Worm (Caenorhabditis elegans): Measurements from ENCODE around the gene Y43F8B.24.

DNA sequence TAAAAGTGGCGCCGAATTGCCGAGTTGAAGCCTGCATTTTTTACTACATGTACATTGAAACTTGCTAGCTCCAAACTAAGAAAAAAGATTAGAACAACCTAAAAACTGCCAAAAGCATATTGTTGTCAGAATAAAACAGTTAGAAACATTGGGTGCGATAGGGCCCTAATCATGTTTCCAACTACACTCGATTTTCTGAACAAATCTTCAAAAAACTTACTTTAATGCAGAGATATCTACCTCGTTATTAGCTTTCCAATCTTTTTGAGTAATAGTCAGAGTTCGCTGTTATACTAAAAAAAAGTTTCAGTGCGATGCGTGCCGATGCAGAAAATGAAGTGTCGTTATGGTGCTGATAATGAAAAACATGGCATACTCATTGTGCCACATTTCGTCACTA is 1.6 kb upstream of the Y43F8B.24 start, which contains the start of the genes Y43F8B.13 and Y43F8B.14:
- TF ChIP-seq nfyb-1 (GFP tag; IDR thresholded peaks at IDR 0.05): no peak
- TF ChIP-seq chd-7 (tag; optimal IDR thresholded peaks at IDR 0.05): no peak
- TF ChIP-seq nhr-80 (tag; optimal IDR thresholded peaks at IDR 0.05): no peak
- no peak for TF ChIP-seq pha-4 (tag; optimal IDR thresholded peaks at IDR 0.05)
- TF ChIP-seq unc-62 (GFP tag; optimal IDR thresholded peaks at IDR 0.05): no peak
- no peak for TF ChIP-seq lin-54 (GFP tag; optimal IDR thresholded peaks at IDR 0.05)
- no peak for TF ChIP-seq snpc-4 (GFP tag; optimal IDR thresholded peaks at IDR 0.05)
- TF ChIP-seq snpc-4 (tag; optimal IDR thresholded peaks at IDR 0.05): no peak
- no peak for TF ChIP-seq ama-1 (optimal IDR thresholded peaks at IDR 0.05)
- no peak for TF ChIP-seq ama-1 (GFP tag; optimal IDR thresholded peaks at IDR 0.05)
